Worm (Caenorhabditis elegans) whole organism, L3 larva: Measurements from ENCODE around the gene msp-36.

ENCODE experiments used
- ZK546.5 ChIP-seq: sonication (generic microtip); optimal IDR thresholded peaks from 2 replicates; lab custom pipeline; 2017; ENCODE audit warnings: missing biosample characterization, missing genetic modification characterization
- aly-2 ChIP-seq: fragments of 150-350 bp; optimal IDR thresholded peaks from 2 replicates; lab custom pipeline; 2014; ENCODE audit warnings: missing biosample characterization, missing genetic modification characterization

ce11 chrIV:10129957-10130356, 34.7 kb downstream of the msp-36 start, which contains the start of gene glt-3:
- TF ChIP-seq ZK546.5 (tag; lab: Kevin White, UChicago) (no peak), aly-2 (tag; lab: Kevin White, UChicago) (no peak)
